Worm (Caenorhabditis elegans) whole organism, L4 larva: ENCODE data around the gene nhr-173.

Experiments
- F49E8.2 ChIP-seq: sonication (generic microtip); optimal IDR thresholded peaks from 2 replicates; lab custom pipeline; 2016; ENCODE audit warnings: missing compliant biosample characterization, mild to moderate bottlenecking, missing genetic modification characterization, borderline replicate concordance
- Y105C5A.15 ChIP-seq: fragments of 200-800 bp; sonication (Bioruptor generic); IDR thresholded peaks from 2 replicates; pipeline ENCODE4 v1.3.6; 2022; ENCODE audit warnings: missing genetic modification characterization, missing compliant biosample characterization
- ama-1 ChIP-seq: fragments of 150-350 bp; optimal IDR thresholded peaks from 2 replicates; lab custom pipeline; 2014; ENCODE audit warnings: inconsistent platforms, mixed read lengths
- arid-1 ChIP-seq: fragments of 200-800 bp; sonication (Bioruptor generic); conservative IDR thresholded peaks from 2 replicates; pipeline ENCODE4 v1.3.6; 2022; ENCODE audit warnings: missing genetic modification reagents, missing genetic modification characterization, missing compliant biosample characterization
- ceh-28 ChIP-seq: fragments of 150-350 bp; optimal IDR thresholded peaks from 2 replicates; lab custom pipeline; 2014; ENCODE audit warnings: missing biosample characterization, missing genetic modification reagents, missing genetic modification characterization
- ceh-44 ChIP-seq: fragments of 200-800 bp; sonication (Bioruptor generic); IDR thresholded peaks from 2 replicates; pipeline ENCODE4 v1.3.6; 2022; ENCODE audit warnings: missing genetic modification reagents, missing genetic modification characterization, missing compliant biosample characterization
- cey-2 ChIP-seq: sonication (generic microtip); optimal IDR thresholded peaks from 3 replicates; lab custom pipeline; 2017; ENCODE audit warnings: missing genetic modification characterization, mild to moderate bottlenecking, missing compliant biosample characterization, antibody characterized with exemption, borderline replicate concordance; ENCODE audit not compliant: insufficient read depth
- daf-16 ChIP-seq, 3 experiments: sonication (generic microtip); optimal IDR thresholded peaks; 2 replicates each; lab custom pipeline; 2016 to 2017; ENCODE audit warnings: missing genetic modification characterization in 3 of 3, missing genetic modification reagents in 3 of 3, mild to moderate bottlenecking in 2 of 3, missing compliant biosample characterization in 2 of 3, missing biosample characterization in 1 of 3, moderate library complexity in 1 of 3
- daf-8 ChIP-seq: fragments of 200-800 bp; sonication (Bioruptor generic); IDR thresholded peaks from 2 replicates; pipeline ENCODE4 v1.3.6; 2022; ENCODE audit warnings: missing genetic modification characterization, missing compliant biosample characterization
- dmd-6 ChIP-seq: fragments of 200-800 bp; sonication (Bioruptor generic); IDR thresholded peaks from 2 replicates; pipeline ENCODE4 v1.3.6; 2022; ENCODE audit warnings: missing genetic modification reagents, missing genetic modification characterization, missing compliant biosample characterization
- dmd-8 ChIP-seq: fragments of 200-800 bp; sonication (Bioruptor generic); IDR thresholded peaks from 2 replicates; pipeline ENCODE4 v1.3.6; 2022; ENCODE audit warnings: missing genetic modification characterization, missing compliant biosample characterization
- dmd-9 ChIP-seq: fragments of 200-800 bp; sonication (Bioruptor generic); IDR thresholded peaks from 2 replicates; pipeline ENCODE4 v1.3.6; 2022; ENCODE audit warnings: missing genetic modification reagents, missing genetic modification characterization, missing compliant biosample characterization
- dve-1 ChIP-seq: sonication (generic microtip); optimal IDR thresholded peaks from 2 replicates; lab custom pipeline; 2017; ENCODE audit warnings: antibody characterized with exemption, mild to moderate bottlenecking, missing genetic modification characterization, missing compliant biosample characterization; ENCODE audit not compliant: insufficient read depth
- gei-8 ChIP-seq: fragments of 200-800 bp; sonication (Bioruptor generic); optimal IDR thresholded peaks from 2 replicates; lab custom pipeline; 2018; ENCODE audit warnings: mild to moderate bottlenecking, missing genetic modification characterization, missing compliant biosample characterization
- hlh-11 ChIP-seq: fragments of 200-800 bp; sonication (Bioruptor generic); optimal IDR thresholded peaks from 2 replicates; lab custom pipeline; 2018; ENCODE audit warnings: mild to moderate bottlenecking, missing genetic modification characterization, missing compliant biosample characterization
- hlh-30 ChIP-seq: sonication (generic microtip); optimal IDR thresholded peaks from 2 replicates; lab custom pipeline; 2017; ENCODE audit warnings: antibody characterized with exemption, mild to moderate bottlenecking, missing genetic modification characterization, missing compliant biosample characterization; ENCODE audit not compliant: insufficient read depth
- lim-7 ChIP-seq: fragments of 200-800 bp; sonication (Bioruptor generic); IDR thresholded peaks from 2 replicates; pipeline ENCODE4 v1.3.6; 2022; ENCODE audit warnings: missing genetic modification characterization, missing compliant biosample characterization
- lin-1 ChIP-seq: fragments of 200-800 bp; sonication (Bioruptor generic); IDR thresholded peaks from 2 replicates; pipeline ENCODE4 v1.3.6; 2022; ENCODE audit warnings: missing genetic modification reagents, missing genetic modification characterization, missing compliant biosample characterization
- lin-39 ChIP-seq: fragments of 150-350 bp; optimal IDR thresholded peaks from 2 replicates; lab custom pipeline; 2014; ENCODE audit warnings: missing biosample characterization, missing genetic modification reagents, missing genetic modification characterization
- lir-3 ChIP-seq: sonication (generic microtip); optimal IDR thresholded peaks from 2 replicates; lab custom pipeline; 2016; ENCODE audit warnings: mild to moderate bottlenecking, missing genetic modification characterization, missing compliant biosample characterization
- mdl-1 ChIP-seq, 2 experiments: fragments of 150-350 bp in 1 of 2; sonication (generic microtip) in 1 of 2; optimal IDR thresholded peaks; 2 replicates each; lab custom pipeline; 2014 to 2017; ENCODE audit warnings: missing biosample characterization in 2 of 2, missing genetic modification characterization in 2 of 2
- mdt-29 ChIP-seq: fragments of 200-800 bp; sonication (Bioruptor generic); IDR thresholded peaks from 2 replicates; pipeline ENCODE4 v1.3.6; 2022; ENCODE audit warnings: missing genetic modification reagents, missing genetic modification characterization, missing compliant biosample characterization
- mep-1 ChIP-seq: fragments of 150-350 bp; sonication (generic microtip); optimal IDR thresholded peaks from 3 replicates; lab custom pipeline; 2014; ENCODE audit warnings: missing biosample characterization, missing genetic modification characterization
- mxl-3 ChIP-seq: fragments of 200-800 bp; sonication (Bioruptor generic); optimal IDR thresholded peaks from 2 replicates; lab custom pipeline; 2018; ENCODE audit warnings: mild to moderate bottlenecking, missing genetic modification characterization, missing compliant biosample characterization
- nhr-10 ChIP-seq: fragments of 150-350 bp; optimal IDR thresholded peaks from 2 replicates; lab custom pipeline; 2014; ENCODE audit warnings: missing biosample characterization, missing genetic modification characterization
- nhr-102 ChIP-seq: sonication (generic microtip); optimal IDR thresholded peaks from 2 replicates; lab custom pipeline; 2016; ENCODE audit warnings: mild to moderate bottlenecking, missing genetic modification characterization, moderate library complexity, missing compliant biosample characterization
- nhr-11 ChIP-seq: fragments of 150-350 bp; optimal IDR thresholded peaks from 2 replicates; lab custom pipeline; 2014; ENCODE audit warnings: missing biosample characterization, missing genetic modification characterization
- nhr-28 ChIP-seq: fragments of 150-350 bp; optimal IDR thresholded peaks from 2 replicates; lab custom pipeline; 2014; ENCODE audit warnings: missing biosample characterization, missing genetic modification characterization
- nhr-48 ChIP-seq: sonication (generic microtip); optimal IDR thresholded peaks from 2 replicates; lab custom pipeline; 2016; ENCODE audit warnings: mild to moderate bottlenecking, missing genetic modification characterization, missing compliant biosample characterization
- nhr-77 ChIP-seq: fragments of 150-350 bp; optimal IDR thresholded peaks from 2 replicates; lab custom pipeline; 2014; ENCODE audit warnings: missing biosample characterization, missing genetic modification characterization
- php-3 ChIP-seq: fragments of 200-800 bp; sonication (Bioruptor generic); IDR thresholded peaks from 2 replicates; pipeline ENCODE4 v1.3.6; 2022; ENCODE audit warnings: missing genetic modification reagents, missing genetic modification characterization, missing compliant biosample characterization
- pqm-1 ChIP-seq: sonication (generic microtip); optimal IDR thresholded peaks from 2 replicates; lab custom pipeline; 2017; ENCODE audit warnings: missing biosample characterization, missing genetic modification characterization
- set-16 ChIP-seq: fragments of 200-800 bp; sonication (Bioruptor generic); IDR thresholded peaks from 2 replicates; pipeline ENCODE4 v1.3.6; 2022; ENCODE audit warnings: missing genetic modification reagents, missing genetic modification characterization, missing compliant biosample characterization
- snpc-4 ChIP-seq: fragments of 150-350 bp; optimal IDR thresholded peaks from 2 replicates; lab custom pipeline; 2014; ENCODE audit warnings: missing biosample characterization, missing genetic modification characterization
- tra-1 ChIP-seq: fragments of 200-800 bp; sonication (Bioruptor generic); IDR thresholded peaks from 2 replicates; pipeline ENCODE4 v1.3.6; 2022; ENCODE audit warnings: missing genetic modification reagents, missing genetic modification characterization, missing compliant biosample characterization
- unc-62 ChIP-seq, 3 experiments: fragments of 150-350 bp in 1 of 3; sonication (generic microtip); optimal IDR thresholded peaks in 2 of 3; peaks in 1 of 3; 1 replicate in 1 of 3; 2 replicates in 2 of 3; lab custom pipeline; 2014 to 2017; ENCODE audit warnings: missing biosample characterization in 3 of 3, missing genetic modification characterization in 3 of 3, missing genetic modification reagents in 3 of 3, missing genotype in 1 of 3
- vab-7 ChIP-seq: fragments of 200-800 bp; sonication (Bioruptor generic); IDR thresholded peaks from 2 replicates; pipeline ENCODE4 v1.3.6; 2022; ENCODE audit warnings: missing genetic modification reagents, missing genetic modification characterization, missing compliant biosample characterization
- zfp-2 ChIP-seq: sonication (generic microtip); optimal IDR thresholded peaks from 2 replicates; lab custom pipeline; 2016; ENCODE audit warnings: mild to moderate bottlenecking, missing genetic modification characterization, missing compliant biosample characterization
- zip-11 ChIP-seq: fragments of 200-800 bp; sonication (Bioruptor generic); IDR thresholded peaks from 2 replicates; pipeline ENCODE4 v1.3.6; 2022; ENCODE audit warnings: missing genetic modification characterization, missing compliant biosample characterization
- zip-2 ChIP-seq: fragments of 150-350 bp; optimal IDR thresholded peaks from 2 replicates; lab custom pipeline; 2014; ENCODE audit warnings: missing biosample characterization, missing genetic modification characterization
- ztf-11 ChIP-seq: fragments of 150-350 bp; optimal IDR thresholded peaks from 2 replicates; lab custom pipeline; 2014; ENCODE audit warnings: missing biosample characterization, missing genetic modification characterization

Gene nhr-173

ce11 chrX:6646387-6647061 is 8.8 kb upstream of the nhr-173 start:
- TF ChIP-seq daf-8 (GFP tag; lab: Robert Waterston, UW) (no peak), dmd-9 (GFP tag; lab: Robert Waterston, UW) (no peak), nhr-28 (tag; lab: Kevin White, UChicago) (peak; percentile 6), zip-2 (tag; lab: Kevin White, UChicago) (no peak), dve-1 (peak; percentile 47), zfp-2 (no peak), dmd-6 (GFP tag; lab: Robert Waterston, UW) (peak; percentile 45; the same call in 1 of the 2 replicates), ama-1 (lab: Kevin White, UChicago) (no peak), hlh-30 (peak; percentile 57), hlh-11 (tag; lab: Kevin White, UChicago) (peak; percentile 50), pqm-1 (peak; percentile 55), daf-16 (GFP tag; optimal IDR thresholded peaks at IDR 0.05; lab: Kevin White, UChicago) (no peak), daf-16 (tag; optimal IDR thresholded peaks at IDR 0.05; lab: Kevin White, UChicago) (peak; percentile 74)

- TF ChIP-seq mxl-3 (peak; percentile 76), snpc-4 (no peak), hlh-30 (peak; percentile 20), nhr-28 (tag; lab: Kevin White, UChicago) (peak; percentile 4)
Observed at ce11 chrX:6649573-6649972, 5.8 kb upstream of the nhr-173 start.

- peak; percentile 34 for TF ChIP-seq dve-1
- peak; percentile 14 for TF ChIP-seq mxl-3
- TF ChIP-seq hlh-11 (tag; lab: Kevin White, UChicago), result peak; percentile 75
- peak in 1 of 2 experiments; percentile 38 for TF ChIP-seq mdl-1 (tag; optimal IDR thresholded peaks at IDR 0.05; lab: Kevin White, UChicago)
- no peak for TF ChIP-seq lir-3 (tag; lab: Kevin White, UChicago)
- peak; percentile 71 for TF ChIP-seq dmd-6 (GFP tag; lab: Robert Waterston, UW)
- TF ChIP-seq dmd-9 (GFP tag; lab: Robert Waterston, UW), result no peak
- peak in 1 of 2 experiments; percentile 80 for TF ChIP-seq unc-62 (GFP tag; optimal IDR thresholded peaks at IDR 0.05 in 1 of 2; lab: Kevin White, UChicago)
- no peak for TF ChIP-seq unc-62 (tag; optimal IDR thresholded peaks at IDR 0.05; lab: Kevin White, UChicago)
- TF ChIP-seq hlh-30, result peak; percentile 17
- no peak for TF ChIP-seq set-16 (GFP tag; lab: Robert Waterston, UW)
- TF ChIP-seq nhr-48 (tag; lab: Kevin White, UChicago), result peak; percentile 44
- TF ChIP-seq mep-1 (tag; lab: Kevin White, UChicago), result peak; percentile 54
- peak; percentile 78 for TF ChIP-seq nhr-28 (tag; lab: Kevin White, UChicago)
- TF ChIP-seq pqm-1, result peak; percentile 56
- peak; percentile 57 for TF ChIP-seq nhr-77 (tag; lab: Kevin White, UChicago)
Observed at ce11 chrX:6653173-6653572, 2.2 kb upstream of the nhr-173 start.

- TF ChIP-seq tra-1 (GFP tag; lab: Robert Waterston, UW) (0 out of 2 replicates have a peak, but pooled peaks have one; percentile 38), snpc-4 (no peak), cey-2 (tag; lab: Kevin White, UChicago) (no peak), vab-7 (GFP tag; lab: Robert Waterston, UW) (no peak), zip-11 (GFP tag; lab: Robert Waterston, UW) (no peak), gei-8 (GFP tag; lab: Kevin White, UChicago) (no peak), nhr-28 (tag; lab: Kevin White, UChicago) (peak; percentile 20), lin-1 (no peak), mxl-3 (no peak), nhr-10 (tag; lab: Kevin White, UChicago) (no peak), pqm-1 (peak; percentile 53), F49E8.2 (tag; lab: Kevin White, UChicago) (no peak), unc-62 (GFP tag; optimal IDR thresholded peaks at IDR 0.05 in 1 of 2; lab: Kevin White, UChicago) (peak in 1 of 2 experiments; percentile 34), unc-62 (tag; optimal IDR thresholded peaks at IDR 0.05; lab: Kevin White, UChicago) (no peak), Y105C5A.15 (GFP tag; lab: Robert Waterston, UW) (no peak), nhr-102 (tag; lab: Kevin White, UChicago) (no peak), dmd-6 (GFP tag; lab: Robert Waterston, UW) (peak; percentile 79), mdt-29 (GFP tag; lab: Robert Waterston, UW) (no peak), ceh-44 (GFP tag; lab: Robert Waterston, UW) (no peak), lim-7 (GFP tag; lab: Robert Waterston, UW) (no peak), arid-1 (GFP tag; lab: Robert Waterston, UW) (no peak), nhr-11 (tag; lab: Kevin White, UChicago) (no peak), zip-2 (tag; lab: Kevin White, UChicago) (no peak), php-3 (peak; percentile 62; the same call in 1 of the 2 replicates), lin-39 (no peak), dve-1 (peak; percentile 66), dmd-8 (GFP tag; lab: Robert Waterston, UW) (no peak), ztf-11 (tag; lab: Kevin White, UChicago) (no peak), ceh-28 (tag; lab: Kevin White, UChicago) (no peak)
Observed at ce11 chrX:6654139-6654538, 1.2 kb upstream of the nhr-173 start.
